Worm (Caenorhabditis elegans) whole organism, L4/young adult: Measurements from ENCODE around the gene F26A1.9.

Experiments
- W03F9.2 ChIP-seq: fragments of 150-350 bp; optimal IDR thresholded peaks from 2 replicates; lab custom pipeline; 2014; ENCODE audit warnings: missing biosample characterization, missing genetic modification characterization
- dao-5 ChIP-seq: sonication (generic microtip); optimal IDR thresholded peaks from 2 replicates; lab custom pipeline; 2016; ENCODE audit warnings: missing genotype, missing genetic modification characterization, moderate library complexity, missing compliant biosample characterization
- him-1 ChIP-seq: sonication (generic microtip); optimal IDR thresholded peaks from 2 replicates; lab custom pipeline; 2016; ENCODE audit warnings: missing genotype, missing genetic modification reagents, missing genetic modification characterization, missing compliant biosample characterization

- no peak for TF ChIP-seq him-1 (tag; lab: Kevin White, UChicago)
- TF ChIP-seq dao-5: no peak
- no peak for TF ChIP-seq W03F9.2
Observed at ce11 chrIII:4811195-4811594, 18.1 kb downstream of the F26A1.9 start, which contains the start of gene C38D4.7.
